Worm (Caenorhabditis elegans) whole organism, mixed stage, embryonic: ENCODE data around the gene lin-5.

Source experiments
- elt-3 ChIP-seq: fragments of 150-350 bp; optimal IDR thresholded peaks from 2 replicates; lab custom pipeline; 2014; ENCODE audit warnings: missing biosample characterization, missing genetic modification characterization
- lin-13 ChIP-seq: fragments of 150-350 bp; optimal IDR thresholded peaks from 2 replicates; lab custom pipeline; 2014; ENCODE audit warnings: missing biosample characterization, missing genetic modification characterization
- nhr-76 ChIP-seq: sonication (generic microtip); optimal IDR thresholded peaks from 2 replicates; lab custom pipeline; 2017; ENCODE audit warnings: missing biosample characterization, missing genetic modification characterization
- pha-4 ChIP-seq: fragments of 150-350 bp; optimal IDR thresholded peaks from 2 replicates; lab custom pipeline; 2018; ENCODE audit warnings: missing biosample characterization, missing genetic modification reagents, missing genetic modification characterization

ce11 chrII:7816163-7816776, 44.1 kb upstream of the lin-5 start, which contains the start of gene cki-2:
- TF ChIP-seq elt-3 (tag; lab: Kevin White, UChicago) (no peak), nhr-76 (tag; lab: Kevin White, UChicago) (no peak), pha-4 (tag; lab: Kevin White, UChicago) (no peak), lin-13 (tag; lab: Kevin White, UChicago) (no peak)
